Worm (Caenorhabditis elegans) whole organism, L1 larva: ENCODE data around the gene F47E1.1.

ENCODE experiments used
- skn-1 ChIP-seq: fragments of 150-350 bp; optimal IDR thresholded peaks from 2 replicates; lab custom pipeline; 2014; ENCODE audit warnings: missing biosample characterization, missing genetic modification characterization
- zag-1 ChIP-seq: fragments of 150-350 bp; optimal IDR thresholded peaks from 2 replicates; lab custom pipeline; 2014; ENCODE audit warnings: missing biosample characterization, missing genetic modification characterization

ce11 chrX:9067230-9067822 is 9.7 kb upstream of the F47E1.1 start:
- TF ChIP-seq skn-1 (no peak), zag-1 (no peak)
